Worm (Caenorhabditis elegans): ENCODE results near the gene acs-10.
A peak's percentile ranks its signal among the peaks of the same experiment; 100 is the strongest.

acs-10 gene

ce11 chrV:14197651-14198050 lies 51.4 kb downstream of the acs-10 start (continued):
- TF ChIP-seq rec-8 (tag; optimal IDR thresholded peaks at IDR 0.05) = no peak
- no peak for TF ChIP-seq K12H6.12 (tag; optimal IDR thresholded peaks at IDR 0.05)
- TF ChIP-seq nfya-2 (GFP tag; IDR thresholded peaks at IDR 0.05) = no peak
- no peak for TF ChIP-seq akir-1 (GFP tag; optimal IDR thresholded peaks at IDR 0.05)
- TF ChIP-seq B0019.2 (GFP tag; conservative IDR thresholded peaks at IDR 0.05) = 0 out of 2 replicates have a peak, but pooled peaks have one; percentile 13
- peak; percentile 39; the same call in 1 of the 2 replicates for TF ChIP-seq Y56A3A.18 (GFP tag; IDR thresholded peaks at IDR 0.05)
- TF ChIP-seq athp-1 (tag; optimal IDR thresholded peaks at IDR 0.05) = no peak
- TF ChIP-seq lsl-1 (GFP tag; optimal IDR thresholded peaks at IDR 0.05) = no peak
- no peak for TF ChIP-seq nfya-1 (tag; optimal IDR thresholded peaks at IDR 0.05; ENCODE audit: borderline replicate concordance, insufficient read depth)
- no peak for TF ChIP-seq mel-28 (tag; optimal IDR thresholded peaks at IDR 0.05; ENCODE audit: borderline replicate concordance)
- no peak for TF ChIP-seq bed-1 (GFP tag; IDR thresholded peaks at IDR 0.05)
- TF ChIP-seq ztf-3 (GFP tag; optimal IDR thresholded peaks at IDR 0.05) = no peak
- no peak for TF ChIP-seq B0035.1 (tag; optimal IDR thresholded peaks at IDR 0.05)
- no peak for TF ChIP-seq F57C9.4 (tag; optimal IDR thresholded peaks at IDR 0.05)
- 0 out of 2 replicates have a peak, but pooled peaks have one; percentile 9 for TF ChIP-seq hmg-1.2 (GFP tag; IDR thresholded peaks at IDR 0.05)
- no peak for TF ChIP-seq lin-54 (GFP tag; optimal IDR thresholded peaks at IDR 0.05)
- no peak for TF ChIP-seq ztf-18 (tag; optimal IDR thresholded peaks at IDR 0.05)
- no peak for TF ChIP-seq efl-1 (GFP tag; optimal IDR thresholded peaks at IDR 0.05)
- TF ChIP-seq aptf-3 (GFP tag; IDR thresholded peaks at IDR 0.05) = no peak
- TF ChIP-seq cebp-2 (GFP tag; IDR thresholded peaks at IDR 0.05) = 0 out of 2 replicates have a peak, but pooled peaks have one; percentile 16
- TF ChIP-seq B0336.3 (GFP tag; IDR thresholded peaks at IDR 0.05) = peak; percentile 34; the same call in 1 of the 2 replicates
- TF ChIP-seq F33H1.4 (GFP tag; IDR thresholded peaks at IDR 0.05) = no peak
- no peak for TF ChIP-seq F57A8.1 (GFP tag; optimal IDR thresholded peaks at IDR 0.05)
- no peak for TF ChIP-seq aptf-2 (GFP tag; conservative IDR thresholded peaks at IDR 0.05)
- no peak for TF ChIP-seq hmg-20 (GFP tag; IDR thresholded peaks at IDR 0.05)
- TF ChIP-seq F23B12.7 (tag; optimal IDR thresholded peaks at IDR 0.05; ENCODE audit: insufficient read depth) = no peak
- no peak for TF ChIP-seq hlh-12 (tag; optimal IDR thresholded peaks at IDR 0.05)
- TF ChIP-seq hrde-1 (tag; optimal IDR thresholded peaks at IDR 0.05; ENCODE audit: borderline replicate concordance) = no peak
- no peak for TF ChIP-seq F22D6.2 (tag; optimal IDR thresholded peaks at IDR 0.05)
- TF ChIP-seq dpl-1 (GFP tag; optimal IDR thresholded peaks at IDR 0.05) = no peak
- peak; percentile 39 for TF ChIP-seq attf-5 (GFP tag; optimal IDR thresholded peaks at IDR 0.05)
- no peak for TF ChIP-seq ceh-91 (GFP tag; IDR thresholded peaks at IDR 0.05)
- TF ChIP-seq F37B4.10 (GFP tag; IDR thresholded peaks at IDR 0.05) = no peak
- TF ChIP-seq sdz-38 (tag; optimal IDR thresholded peaks at IDR 0.05) = no peak
- no peak for TF ChIP-seq madf-8 (GFP tag; conservative IDR thresholded peaks at IDR 0.05)
- TF ChIP-seq egrh-3 (GFP tag; IDR thresholded peaks at IDR 0.05) = no peak
- TF ChIP-seq sea-2 (GFP tag; IDR thresholded peaks at IDR 0.05) = no peak
- TF ChIP-seq sptf-2 (GFP tag; optimal IDR thresholded peaks at IDR 0.05) = no peak
- TF ChIP-seq madf-3 (GFP tag; IDR thresholded peaks at IDR 0.05) = no peak
- TF ChIP-seq B0261.1 (tag; optimal IDR thresholded peaks at IDR 0.05) = no peak
- no peak for TF ChIP-seq nhr-27 (tag; optimal IDR thresholded peaks at IDR 0.05)
- TF ChIP-seq lin-35 (GFP tag; optimal IDR thresholded peaks at IDR 0.05) = no peak
- TF ChIP-seq die-1 (tag; optimal IDR thresholded peaks at IDR 0.05) = no peak
- no peak for TF ChIP-seq ccch-3 (GFP tag; optimal IDR thresholded peaks at IDR 0.05)
- TF ChIP-seq tlf-1 (GFP tag; optimal IDR thresholded peaks at IDR 0.05) = no peak
- TF ChIP-seq ceh-79 (tag; optimal IDR thresholded peaks at IDR 0.05) = no peak
- TF ChIP-seq attf-3 (GFP tag; conservative IDR thresholded peaks at IDR 0.05) = no peak
- TF ChIP-seq egl-18 (GFP tag; IDR thresholded peaks at IDR 0.05) = no peak
- no peak for TF ChIP-seq lag-1 (GFP tag; IDR thresholded peaks at IDR 0.05)
